Worm (Caenorhabditis elegans): ENCODE measurements around the gene ZK353.2.

ZK353.2 gene

DNA sequence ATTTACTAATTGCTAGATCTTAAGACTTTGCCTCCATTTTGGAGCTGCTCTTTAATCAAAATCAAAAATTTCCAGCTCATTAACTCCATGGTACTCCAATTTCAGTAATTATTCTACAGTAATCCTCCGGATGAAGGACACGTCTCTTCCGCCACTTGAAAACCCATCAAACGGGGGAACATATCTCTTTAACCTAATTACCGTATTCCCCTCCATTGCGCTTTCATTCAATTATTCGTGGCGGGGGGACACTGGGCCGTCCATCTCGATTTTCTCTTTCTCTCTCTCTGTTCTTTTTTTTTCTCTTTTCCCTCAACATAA, 18.3 kb downstream of the ZK353.2 start:
- TF ChIP-seq lin-35 (GFP tag; optimal IDR thresholded peaks at IDR 0.05): no peak
- peak; percentile 8 for TF ChIP-seq mep-1 (tag; optimal IDR thresholded peaks at IDR 0.05)
- peak; percentile 84 for TF ChIP-seq blmp-1 (tag; optimal IDR thresholded peaks at IDR 0.05)
- TF ChIP-seq ces-1 (GFP tag; optimal IDR thresholded peaks at IDR 0.05): peak; percentile 92

DNA sequence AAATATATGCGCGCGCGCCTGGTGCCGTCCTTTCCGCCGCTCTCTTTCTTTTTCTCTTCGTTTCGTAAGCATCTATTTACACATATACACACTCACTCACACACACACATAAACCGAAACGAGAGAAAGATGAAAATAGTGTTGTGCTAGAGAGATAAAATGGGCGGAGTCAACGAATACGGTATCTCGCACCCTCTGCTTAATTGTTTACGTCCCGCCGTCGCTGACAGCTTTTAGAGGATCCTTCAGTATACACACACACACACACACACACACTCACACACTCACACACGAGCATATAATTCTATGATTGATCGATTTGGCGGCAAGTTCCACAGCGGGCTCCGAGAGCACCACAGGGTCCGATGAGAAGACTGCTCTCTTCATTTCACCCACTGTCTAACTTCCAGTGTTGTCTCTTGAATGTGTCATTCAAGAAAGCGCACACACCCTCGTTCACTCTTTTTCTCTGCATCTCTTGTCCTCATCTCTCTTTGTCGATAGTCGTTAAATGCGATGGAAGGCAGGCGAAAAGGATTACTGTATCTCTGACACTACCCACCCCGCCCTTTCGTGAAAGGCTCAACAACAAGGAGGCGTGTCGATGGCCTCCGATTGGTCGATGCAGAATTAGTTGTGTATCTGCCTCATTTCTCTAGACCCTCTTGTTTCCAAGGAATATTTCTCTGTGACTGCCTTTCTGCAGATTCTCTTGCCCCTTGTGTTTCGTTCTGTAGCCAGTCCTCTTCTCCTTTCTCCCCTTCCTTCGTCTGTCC, 18.9 kb downstream of the ZK353.2 start:
- TF ChIP-seq jun-1 (tag; optimal IDR thresholded peaks at IDR 0.05): peak; percentile 87
- TF ChIP-seq C34B4.2 (tag; optimal IDR thresholded peaks at IDR 0.05): peak; percentile 8
- TF ChIP-seq zip-4 (GFP tag; optimal IDR thresholded peaks at IDR 0.05): peak; percentile 81
- TF ChIP-seq lin-39 (tag; optimal IDR thresholded peaks at IDR 0.05): peak; percentile 84
- 0 out of 2 replicates have a peak, but pooled peaks have one; percentile 16 for TF ChIP-seq unc-98 (GFP tag; IDR thresholded peaks at IDR 0.05)
- TF ChIP-seq nhr-237 (tag; optimal IDR thresholded peaks at IDR 0.05): peak; percentile 88
- TF ChIP-seq hlh-17 (GFP tag; optimal IDR thresholded peaks at IDR 0.05; ENCODE audit: borderline replicate concordance): no peak
- peak in 1 of 2 experiments; percentile 84 for TF ChIP-seq ztf-11 (tag; optimal IDR thresholded peaks at IDR 0.05)
- TF ChIP-seq fkh-10 (GFP tag; optimal IDR thresholded peaks at IDR 0.05): peak; percentile 89
- peak; percentile 89 for TF ChIP-seq fos-1 (tag; optimal IDR thresholded peaks at IDR 0.05)
- TF ChIP-seq C16A3.4 (tag; optimal IDR thresholded peaks at IDR 0.05): peak; percentile 84
- no peak for TF ChIP-seq hlh-4 (tag; optimal IDR thresholded peaks at IDR 0.05)
- TF ChIP-seq tlp-1 (tag; optimal IDR thresholded peaks at IDR 0.05): no peak
- TF ChIP-seq aly-2 (tag; optimal IDR thresholded peaks at IDR 0.05): no peak
- TF ChIP-seq nhr-28 (tag; optimal IDR thresholded peaks at IDR 0.05): no peak
- TF ChIP-seq vab-15 (tag; optimal IDR thresholded peaks at IDR 0.05): peak; percentile 51
- peak; percentile 6 for TF ChIP-seq ceh-90 (tag; optimal IDR thresholded peaks at IDR 0.05)
- peak; percentile 81 for TF ChIP-seq elt-2 (tag; optimal IDR thresholded peaks at IDR 0.05)
- peak; percentile 91 for TF ChIP-seq dsc-1 (tag; optimal IDR thresholded peaks at IDR 0.05)
- peak; percentile 96 for TF ChIP-seq swsn-7 (tag; optimal IDR thresholded peaks at IDR 0.05)
- peak; percentile 73 for TF ChIP-seq C04F5.9 (tag; optimal IDR thresholded peaks at IDR 0.05)
- peak; percentile 95 for TF ChIP-seq nhr-85 (tag)
- no peak for TF ChIP-seq alr-1 (tag; optimal IDR thresholded peaks at IDR 0.05; ENCODE audit: borderline replicate concordance)
- TF ChIP-seq nhr-20 (tag; optimal IDR thresholded peaks at IDR 0.05): peak; percentile 95
- no peak for TF ChIP-seq F16B12.6 (tag; optimal IDR thresholded peaks at IDR 0.05)
- TF ChIP-seq nhr-90 (tag; optimal IDR thresholded peaks at IDR 0.05; ENCODE audit: poor library complexity): peak; percentile 87
- TF ChIP-seq ztf-4 (tag; optimal IDR thresholded peaks at IDR 0.05): peak; percentile 97
- TF ChIP-seq fkh-8 (tag; optimal IDR thresholded peaks at IDR 0.05): peak; percentile 92
- peak; percentile 77 to 83 for TF ChIP-seq lin-35 (GFP tag; optimal IDR thresholded peaks at IDR 0.05)
- TF ChIP-seq nhr-76 (tag; optimal IDR thresholded peaks at IDR 0.05): peak; percentile 28
- no peak for TF ChIP-seq unc-62 (GFP tag; optimal IDR thresholded peaks at IDR 0.05)
- peak; percentile 40 for TF ChIP-seq mef-2 (tag; optimal IDR thresholded peaks at IDR 0.05)
- peak; percentile 41 to 89 for TF ChIP-seq mdl-1 (tag; optimal IDR thresholded peaks at IDR 0.05)
- peak; percentile 65 for TF ChIP-seq ceh-88 (GFP tag; IDR thresholded peaks at IDR 0.05)
- peak; percentile 80 for TF ChIP-seq sup-37 (GFP tag; optimal IDR thresholded peaks at IDR 0.05)
- TF ChIP-seq xbp-1 (tag; optimal IDR thresholded peaks at IDR 0.05): peak; percentile 99
- peak; percentile 75 for TF ChIP-seq lir-3 (tag; optimal IDR thresholded peaks at IDR 0.05; ENCODE audit: poor library complexity)
- TF ChIP-seq aha-1 (tag; optimal IDR thresholded peaks at IDR 0.05): peak; percentile 75
- peak; percentile 37 for TF ChIP-seq sox-4 (tag; optimal IDR thresholded peaks at IDR 0.05)
- peak; percentile 93 for TF ChIP-seq irx-1 (tag; optimal IDR thresholded peaks at IDR 0.05)
- TF ChIP-seq ama-1 (optimal IDR thresholded peaks at IDR 0.05): no peak
- peak; percentile 89 for TF ChIP-seq zag-1 (tag; optimal IDR thresholded peaks at IDR 0.05)
- TF ChIP-seq pqm-1 (tag; optimal IDR thresholded peaks at IDR 0.05): no peak
- peak; percentile 93 for TF ChIP-seq mep-1 (tag; optimal IDR thresholded peaks at IDR 0.05)
- TF ChIP-seq lin-13 (GFP tag; optimal IDR thresholded peaks at IDR 0.05): peak; percentile 92
- TF ChIP-seq hpl-2 (GFP tag; optimal IDR thresholded peaks at IDR 0.05): peak; percentile 68
- no peak for TF ChIP-seq unc-130 (tag; optimal IDR thresholded peaks at IDR 0.05)
- TF ChIP-seq dpl-1 (GFP tag; optimal IDR thresholded peaks at IDR 0.05): peak; percentile 66 to 73 (median 66)

All from whole organism, L1 larva.